Fruit fly (Drosophila melanogaster): ENCODE data around the gene osa.

Gene osa

dm6 chr3R:17709623-17710145, 8.5 kb downstream of the osa start:
- TF ChIP-seq Hr96 (GFP tag; optimal IDR thresholded peaks at IDR 0.05): no peak
- TF ChIP-seq Crg-1 (GFP tag; optimal IDR thresholded peaks at IDR 0.05): no peak
- TF ChIP-seq CG12768 (GFP tag; optimal IDR thresholded peaks at IDR 0.05): no peak
- TF ChIP-seq CG11617 (GFP tag; optimal IDR thresholded peaks at IDR 0.05): no peak
- TF ChIP-seq CG1620 (GFP tag; optimal IDR thresholded peaks at IDR 0.05): no peak
- TF ChIP-seq cnc (optimal IDR thresholded peaks at IDR 0.05): no peak
- no peak for TF ChIP-seq CG5204 (GFP tag; optimal IDR thresholded peaks at IDR 0.05)
- TF ChIP-seq toe (GFP tag; optimal IDR thresholded peaks at IDR 0.05): no peak
- TF ChIP-seq kay (GFP tag; ENCODE audit: borderline replicate concordance): no peak
- no peak for TF ChIP-seq CG14711 (tag; optimal IDR thresholded peaks at IDR 0.05)
- TF ChIP-seq Clk (GFP tag; optimal IDR thresholded peaks at IDR 0.05): no peak
- TF ChIP-seq ovo (GFP tag; optimal IDR thresholded peaks at IDR 0.05): no peak
- no peak for TF ChIP-seq Mnt (GFP tag; optimal IDR thresholded peaks at IDR 0.05)
- no peak for TF ChIP-seq bab1 (GFP tag; optimal IDR thresholded peaks at IDR 0.05)
- no peak for TF ChIP-seq CG7101 (tag; optimal IDR thresholded peaks at IDR 0.05)
- no peak for TF ChIP-seq CG7045 (GFP tag; optimal IDR thresholded peaks at IDR 0.05)
- TF ChIP-seq cic (GFP tag; optimal IDR thresholded peaks at IDR 0.05): no peak
- no peak for TF ChIP-seq tj (GFP tag; optimal IDR thresholded peaks at IDR 0.05)
- TF ChIP-seq CG33017 (tag; optimal IDR thresholded peaks at IDR 0.05): no peak
- no peak for TF ChIP-seq pad (GFP tag; optimal IDR thresholded peaks at IDR 0.05)

- TF ChIP-seq toe (GFP tag; optimal IDR thresholded peaks at IDR 0.05) (no peak), CG33017 (tag; optimal IDR thresholded peaks at IDR 0.05) (no peak), CG7101 (tag; optimal IDR thresholded peaks at IDR 0.05) (no peak), Hr96 (GFP tag; optimal IDR thresholded peaks at IDR 0.05) (no peak), pad (GFP tag; optimal IDR thresholded peaks at IDR 0.05) (no peak), Mnt (GFP tag; optimal IDR thresholded peaks at IDR 0.05) (no peak)
Measured at dm6 chr3R:17708778-17709476, 9.2 kb downstream of the osa start.

dm6 chr3R:17707799-17708198, 10.4 kb downstream of the osa start:
- TF ChIP-seq CG33017 (tag; optimal IDR thresholded peaks at IDR 0.05) (no peak), Clk (GFP tag; optimal IDR thresholded peaks at IDR 0.05) (no peak), CG14711 (tag; optimal IDR thresholded peaks at IDR 0.05) (no peak), CG5204 (GFP tag; optimal IDR thresholded peaks at IDR 0.05) (no peak), CG12768 (GFP tag; optimal IDR thresholded peaks at IDR 0.05) (no peak)

dm6 chr3R:17706971-17707406, 11.2 kb downstream of the osa start:
- TF ChIP-seq CG14711 (tag; optimal IDR thresholded peaks at IDR 0.05) (no peak), cic (GFP tag; optimal IDR thresholded peaks at IDR 0.05) (peak; percentile 64)

- no peak for TF ChIP-seq CG14711 (tag; optimal IDR thresholded peaks at IDR 0.05)
- TF ChIP-seq Mnt (GFP tag; optimal IDR thresholded peaks at IDR 0.05): peak; percentile 53
- TF ChIP-seq Clk (GFP tag; optimal IDR thresholded peaks at IDR 0.05): no peak
- TF ChIP-seq toe (GFP tag; optimal IDR thresholded peaks at IDR 0.05): no peak
- TF ChIP-seq CG11617 (GFP tag; optimal IDR thresholded peaks at IDR 0.05): no peak
- peak; percentile 98 for TF ChIP-seq tj (GFP tag; optimal IDR thresholded peaks at IDR 0.05)
- TF ChIP-seq cnc (optimal IDR thresholded peaks at IDR 0.05): no peak
- TF ChIP-seq pad (GFP tag; optimal IDR thresholded peaks at IDR 0.05): peak; percentile 11
- TF ChIP-seq ovo (GFP tag; optimal IDR thresholded peaks at IDR 0.05): no peak
Measured at dm6 chr3R:17705899-17706831, 12.0 kb downstream of the osa start.

- no peak for TF ChIP-seq kay (GFP tag; ENCODE audit: borderline replicate concordance)
- TF ChIP-seq CG1620 (GFP tag; optimal IDR thresholded peaks at IDR 0.05): no peak
- no peak for TF ChIP-seq cnc (optimal IDR thresholded peaks at IDR 0.05)
- TF ChIP-seq CG11617 (GFP tag; optimal IDR thresholded peaks at IDR 0.05): no peak
- no peak for TF ChIP-seq toe (GFP tag; optimal IDR thresholded peaks at IDR 0.05)
- no peak for TF ChIP-seq CG14711 (tag; optimal IDR thresholded peaks at IDR 0.05)
Measured at dm6 chr3R:17705140-17705539, 13.0 kb downstream of the osa start.

dm6 chr3R:17704538-17704854, 13.7 kb downstream of the osa start:
- TF ChIP-seq CG14711 (tag; optimal IDR thresholded peaks at IDR 0.05) (no peak), CG33017 (tag; optimal IDR thresholded peaks at IDR 0.05) (no peak), Clk (GFP tag; optimal IDR thresholded peaks at IDR 0.05) (no peak), tj (GFP tag; optimal IDR thresholded peaks at IDR 0.05) (peak; percentile 60), CG12768 (GFP tag; optimal IDR thresholded peaks at IDR 0.05) (no peak), CG7101 (tag; optimal IDR thresholded peaks at IDR 0.05) (no peak)

Data from whole organism, adult.